Worm (Caenorhabditis elegans) whole organism, L1 larva: Measurements from ENCODE around the gene T23F11.4.
A peak's percentile ranks its signal among the peaks of the same experiment; 100 is the strongest.

ENCODE experiments used
- aha-1 ChIP-seq: fragments of 150-350 bp; optimal IDR thresholded peaks from 2 replicates; lab custom pipeline; 2014; ENCODE audit warnings: missing biosample characterization, missing genetic modification characterization
- alr-1 ChIP-seq: fragments of 200-800 bp; sonication (Bioruptor generic); optimal IDR thresholded peaks from 2 replicates; lab custom pipeline; 2018; ENCODE audit warnings: borderline replicate concordance, mild to moderate bottlenecking, missing genetic modification characterization, missing compliant biosample characterization
- ceh-63 ChIP-seq: fragments of 200-800 bp; sonication (Bioruptor generic); optimal IDR thresholded peaks from 2 replicates; lab custom pipeline; 2018; ENCODE audit warnings: mild to moderate bottlenecking, missing genetic modification characterization, missing compliant biosample characterization
- ceh-82 ChIP-seq, 3 experiments: fragments of 150-350 bp in 1 of 3; sonication (generic microtip) in 2 of 3; optimal IDR thresholded peaks; 2 replicates each; lab custom pipeline; 2014 to 2017; ENCODE audit warnings: missing biosample characterization in 3 of 3, missing genetic modification characterization in 3 of 3
- ceh-88 ChIP-seq: fragments of 200-800 bp; sonication (Bioruptor generic); IDR thresholded peaks from 2 replicates; pipeline ENCODE4 v1.3.6; 2022; ENCODE audit warnings: missing genetic modification characterization, missing compliant biosample characterization
- ceh-90 ChIP-seq: sonication (generic microtip); optimal IDR thresholded peaks from 2 replicates; lab custom pipeline; 2016; ENCODE audit warnings: missing genetic modification characterization, missing compliant biosample characterization
- ces-1 ChIP-seq: fragments of 150-350 bp; optimal IDR thresholded peaks from 2 replicates; lab custom pipeline; 2014; ENCODE audit warnings: missing biosample characterization, missing genetic modification reagents, missing genetic modification characterization
- dpl-1 ChIP-seq, 3 experiments: fragments of 150-350 bp in 2 of 3; sonication (generic microtip) in 1 of 3; optimal IDR thresholded peaks; 2 replicates each; lab custom pipeline; 2014 to 2017; ENCODE audit warnings: missing biosample characterization in 3 of 3, missing genetic modification characterization in 3 of 3, missing genetic modification reagents in 3 of 3
- dsc-1 ChIP-seq: sonication (generic microtip); optimal IDR thresholded peaks from 2 replicates; lab custom pipeline; 2016; ENCODE audit warnings: mild to moderate bottlenecking, missing genetic modification characterization, missing compliant biosample characterization
- efl-1 ChIP-seq, 4 experiments: fragments of 150-350 bp; optimal IDR thresholded peaks in 3 of 4; peaks in 1 of 4; 1 replicate in 1 of 4; 2 replicates in 3 of 4; lab custom pipeline; 2014; ENCODE audit warnings: missing biosample characterization in 2 of 4, missing genetic modification characterization in 2 of 4, missing genetic modification reagents in 2 of 4
- efl-3 ChIP-seq: fragments of 200-800 bp; sonication (Bioruptor generic); optimal IDR thresholded peaks from 2 replicates; lab custom pipeline; 2018; ENCODE audit warnings: mild to moderate bottlenecking, missing genetic modification characterization, missing compliant biosample characterization
- fkh-10 ChIP-seq: sonication (generic microtip); optimal IDR thresholded peaks from 2 replicates; lab custom pipeline; 2017; ENCODE audit warnings: missing biosample characterization, missing genetic modification reagents, missing genetic modification characterization
- fkh-8 ChIP-seq: sonication (generic microtip); optimal IDR thresholded peaks from 2 replicates; lab custom pipeline; 2016; ENCODE audit warnings: mild to moderate bottlenecking, missing genetic modification characterization, missing compliant biosample characterization
- hlh-17 ChIP-seq: fragments of 200-800 bp; sonication (Bioruptor generic); optimal IDR thresholded peaks from 2 replicates; lab custom pipeline; 2018; ENCODE audit warnings: missing genetic modification characterization, mild to moderate bottlenecking, missing compliant biosample characterization, moderate library complexity, borderline replicate concordance
- hlh-4 ChIP-seq: sonication (generic microtip); optimal IDR thresholded peaks from 2 replicates; lab custom pipeline; 2016; ENCODE audit warnings: mild to moderate bottlenecking, missing genetic modification characterization, missing compliant biosample characterization
- irx-1 ChIP-seq: sonication (generic microtip); optimal IDR thresholded peaks from 2 replicates; lab custom pipeline; 2016; ENCODE audit warnings: missing genetic modification characterization, missing compliant biosample characterization
- isw-1 ChIP-seq: fragments of 200-800 bp; sonication (Bioruptor generic); IDR thresholded peaks from 2 replicates; pipeline ENCODE4 v1.3.6; 2022; ENCODE audit warnings: missing genetic modification characterization, missing compliant biosample characterization
- jun-1 ChIP-seq: fragments of 150-350 bp; optimal IDR thresholded peaks from 2 replicates; lab custom pipeline; 2014; ENCODE audit warnings: missing biosample characterization, missing genetic modification reagents, missing genetic modification characterization
- lin-14 ChIP-seq: fragments of 200-800 bp; sonication (Bioruptor generic); optimal IDR thresholded peaks from 2 replicates; lab custom pipeline; 2018; ENCODE audit warnings: mild to moderate bottlenecking, missing genetic modification characterization, moderate library complexity, missing compliant biosample characterization
- lir-3 ChIP-seq: sonication (generic microtip); optimal IDR thresholded peaks from 2 replicates; lab custom pipeline; 2016; ENCODE audit warnings: mild to moderate bottlenecking, missing genetic modification characterization, moderate library complexity, missing compliant biosample characterization; ENCODE audit not compliant: poor library complexity
- lsy-2 ChIP-seq, 2 experiments: fragments of 150-350 bp; optimal IDR thresholded peaks; 2 replicates each; lab custom pipeline; 2014; ENCODE audit warnings: missing biosample characterization in 2 of 2, missing genetic modification characterization in 2 of 2
- mab-9 ChIP-seq: fragments of 200-800 bp; sonication (Bioruptor generic); IDR thresholded peaks from 2 replicates; pipeline ENCODE4 v1.3.6; 2022; ENCODE audit warnings: missing genetic modification reagents, missing genetic modification characterization, missing compliant biosample characterization
- mef-2 ChIP-seq: fragments of 150-350 bp; optimal IDR thresholded peaks from 2 replicates; lab custom pipeline; 2014; ENCODE audit warnings: missing biosample characterization, missing genetic modification characterization
- mep-1 ChIP-seq: fragments of 150-350 bp; optimal IDR thresholded peaks from 2 replicates; lab custom pipeline; 2014; ENCODE audit warnings: missing biosample characterization, missing genetic modification characterization
- nhr-19 ChIP-seq: fragments of 200-800 bp; sonication (Bioruptor generic); conservative IDR thresholded peaks from 2 replicates; pipeline ENCODE4 v1.3.6; 2022; ENCODE audit warnings: missing genetic modification characterization, missing compliant biosample characterization
- nhr-47 ChIP-seq: sonication (generic microtip); optimal IDR thresholded peaks from 2 replicates; lab custom pipeline; 2016; ENCODE audit warnings: mild to moderate bottlenecking, missing genetic modification characterization, moderate library complexity, missing compliant biosample characterization
- nhr-71 ChIP-seq: sonication (generic microtip); optimal IDR thresholded peaks from 2 replicates; lab custom pipeline; 2016; ENCODE audit warnings: mild to moderate bottlenecking, missing genetic modification characterization, moderate library complexity, missing compliant biosample characterization
- nhr-76 ChIP-seq: sonication (generic microtip); optimal IDR thresholded peaks from 2 replicates; lab custom pipeline; 2017; ENCODE audit warnings: missing biosample characterization, missing genetic modification characterization
- nhr-77 ChIP-seq: fragments of 150-350 bp; optimal IDR thresholded peaks from 2 replicates; lab custom pipeline; 2014; ENCODE audit warnings: missing biosample characterization, missing genetic modification characterization
- nhr-85 ChIP-seq: sonication (generic microtip); peaks from one replicate; lab custom pipeline; 2016; ENCODE audit warnings: missing genetic modification characterization, inconsistent platforms, missing compliant biosample characterization
- pag-3 ChIP-seq: sonication (generic microtip); optimal IDR thresholded peaks from 2 replicates; lab custom pipeline; 2017; ENCODE audit warnings: missing genetic modification characterization, mild to moderate bottlenecking, missing compliant biosample characterization, antibody characterized with exemption, borderline replicate concordance; ENCODE audit not compliant: insufficient read depth
- pax-3 ChIP-seq: fragments of 200-800 bp; sonication (Bioruptor generic); optimal IDR thresholded peaks from 2 replicates; lab custom pipeline; 2018; ENCODE audit warnings: mild to moderate bottlenecking, missing genetic modification characterization, moderate library complexity, missing compliant biosample characterization
- rnt-1 ChIP-seq: sonication (generic microtip); optimal IDR thresholded peaks from 2 replicates; lab custom pipeline; 2016; ENCODE audit warnings: mild to moderate bottlenecking, missing genetic modification characterization, moderate library complexity, missing compliant biosample characterization
- skn-1 ChIP-seq: fragments of 150-350 bp; optimal IDR thresholded peaks from 2 replicates; lab custom pipeline; 2014; ENCODE audit warnings: missing biosample characterization, missing genetic modification characterization
- snu-23 ChIP-seq: sonication (generic microtip); optimal IDR thresholded peaks from 2 replicates; lab custom pipeline; 2016; ENCODE audit warnings: missing genetic modification characterization, missing compliant biosample characterization
- sox-4 ChIP-seq: sonication (generic microtip); optimal IDR thresholded peaks from 2 replicates; lab custom pipeline; 2016; ENCODE audit warnings: missing genetic modification characterization, missing compliant biosample characterization
- sup-37 ChIP-seq: fragments of 200-800 bp; sonication (Bioruptor generic); optimal IDR thresholded peaks from 2 replicates; lab custom pipeline; 2018; ENCODE audit warnings: mild to moderate bottlenecking, missing genetic modification characterization, missing compliant biosample characterization
- swsn-7 ChIP-seq: sonication (generic microtip); optimal IDR thresholded peaks from 2 replicates; lab custom pipeline; 2016; ENCODE audit warnings: missing genetic modification characterization, missing compliant biosample characterization
- tbx-2 ChIP-seq: sonication (generic microtip); optimal IDR thresholded peaks from 2 replicates; lab custom pipeline; 2016; ENCODE audit warnings: missing genetic modification characterization, missing compliant biosample characterization
- tlp-1 ChIP-seq: fragments of 150-350 bp; optimal IDR thresholded peaks from 2 replicates; lab custom pipeline; 2014; ENCODE audit warnings: missing biosample characterization, missing genetic modification characterization
- unc-130 ChIP-seq: fragments of 150-350 bp; optimal IDR thresholded peaks from 2 replicates; lab custom pipeline; 2017; ENCODE audit warnings: missing biosample characterization, missing genetic modification characterization, inconsistent platforms
- unc-62 ChIP-seq: fragments of 150-350 bp; optimal IDR thresholded peaks from 2 replicates; lab custom pipeline; 2014; ENCODE audit warnings: missing biosample characterization, missing genetic modification reagents, missing genetic modification characterization
- unc-86 ChIP-seq: sonication (generic microtip); optimal IDR thresholded peaks from 2 replicates; lab custom pipeline; 2016; ENCODE audit warnings: missing genetic modification characterization, missing compliant biosample characterization
- unc-98 ChIP-seq: fragments of 200-800 bp; sonication (Bioruptor generic); IDR thresholded peaks from 2 replicates; pipeline ENCODE4 v1.3.6; 2022; ENCODE audit warnings: missing genetic modification characterization, missing compliant biosample characterization
- xbp-1 ChIP-seq: sonication (generic microtip); optimal IDR thresholded peaks from 2 replicates; lab custom pipeline; 2016; ENCODE audit warnings: missing genetic modification characterization, missing compliant biosample characterization
- ztf-4 ChIP-seq: fragments of 150-350 bp; optimal IDR thresholded peaks from 2 replicates; lab custom pipeline; 2014; ENCODE audit warnings: missing biosample characterization, missing genetic modification characterization

T23F11.4 gene

DNA sequence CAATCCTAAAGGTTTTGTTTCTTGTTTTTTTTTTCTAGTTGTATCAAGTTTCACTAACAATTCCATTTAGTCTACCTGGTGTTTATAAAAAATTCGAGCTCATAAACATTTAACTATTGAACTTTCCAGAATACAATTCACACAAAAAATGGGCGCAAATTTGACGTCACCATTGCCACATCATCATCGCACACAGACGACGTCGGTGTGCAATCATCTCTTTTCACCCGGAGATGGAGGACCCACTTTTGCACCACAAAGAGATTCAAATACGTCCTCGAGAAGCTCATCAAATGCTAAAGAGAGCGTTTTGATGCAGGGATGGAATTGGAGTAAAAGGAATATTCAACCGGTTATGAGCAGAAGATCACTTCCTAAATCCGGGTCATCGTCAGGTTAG, 5.7 kb downstream of the T23F11.4 start:
- TF ChIP-seq nhr-76 (tag; lab: Kevin White, UChicago) = no peak
- no peak for TF ChIP-seq nhr-77 (tag; lab: Kevin White, UChicago)
- TF ChIP-seq sup-37 = no peak
- no peak for TF ChIP-seq snu-23
- no peak for TF ChIP-seq ceh-90 (tag; lab: Kevin White, UChicago)
- no peak for TF ChIP-seq unc-98 (GFP tag; lab: Robert Waterston, UW)
- no peak for TF ChIP-seq dsc-1
- no peak for TF ChIP-seq hlh-17
- no peak for TF ChIP-seq unc-130 (tag; lab: Kevin White, UChicago)
- no peak for TF ChIP-seq pag-3
- TF ChIP-seq tlp-1 = no peak
- no peak for TF ChIP-seq ceh-88 (GFP tag; lab: Robert Waterston, UW)

DNA sequence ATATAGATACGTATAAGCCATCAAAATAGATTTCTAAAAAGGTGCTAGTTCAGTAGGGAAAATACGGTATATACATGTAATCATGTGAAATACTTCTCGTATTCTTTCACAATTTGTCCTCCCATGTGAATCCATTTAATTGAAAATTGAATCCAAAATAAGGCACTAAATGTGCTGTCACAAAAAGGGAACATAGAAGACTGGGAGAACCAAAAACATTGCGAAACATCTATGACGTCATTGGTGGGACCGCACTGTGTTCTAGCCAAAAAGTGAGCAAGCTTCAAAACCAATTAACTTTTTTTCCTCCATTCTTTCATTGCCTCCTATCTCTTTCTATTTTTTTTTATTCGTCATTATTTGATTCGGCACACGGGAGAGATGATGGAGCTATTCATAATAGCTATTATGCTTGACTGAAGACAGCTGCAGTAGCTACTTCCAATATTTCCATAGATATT, 6.8 kb downstream of the T23F11.4 start, which contains the start of gene cdka-1:
Gene cdka-1, plus strand, starts transcription at position 411 of the 461 bp plus-strand sequence.
- TF ChIP-seq lin-14 (GFP tag; lab: Kevin White, UChicago) (peak; percentile 65), alr-1 (no peak), lsy-2 (tag; optimal IDR thresholded peaks at IDR 0.05; lab: Kevin White, UChicago) (peak in 1 of 2 experiments; percentile 11), pag-3 (no peak), jun-1 (tag; lab: Kevin White, UChicago) (no peak), ceh-63 (no peak)
- TF ChIP-seq, all 84 proteins: peak for 2

DNA sequence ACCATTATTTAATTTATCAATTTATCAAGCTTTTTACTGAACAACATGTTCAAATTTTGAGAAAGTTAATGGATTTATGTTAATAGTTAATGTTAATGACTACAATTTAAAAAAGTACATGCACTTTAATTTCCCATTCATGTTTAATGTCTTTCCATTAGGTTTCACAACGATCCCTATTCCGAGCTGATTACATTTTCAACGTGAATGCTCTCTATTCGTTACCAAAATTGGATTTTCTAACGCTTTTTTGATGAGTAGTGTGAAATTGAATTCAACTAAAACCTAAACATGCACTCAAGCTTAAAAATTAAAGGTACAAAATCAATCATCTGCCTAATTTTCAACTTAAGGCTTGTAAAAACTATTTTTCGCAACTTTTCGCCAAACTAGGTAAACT, 7.8 kb downstream of the T23F11.4 start:
- peak; percentile 47 for TF ChIP-seq lin-14 (GFP tag; lab: Kevin White, UChicago)
- peak; percentile 40 for TF ChIP-seq ces-1 (GFP tag; lab: Kevin White, UChicago)
- TF ChIP-seq nhr-85 (tag; lab: Kevin White, UChicago) = no peak
- TF ChIP-seq nhr-19 (GFP tag; lab: Robert Waterston, UW) = no peak
- TF ChIP-seq mef-2 (tag; lab: Kevin White, UChicago) = no peak
- TF ChIP-seq, all 84 proteins: peak for 2

DNA sequence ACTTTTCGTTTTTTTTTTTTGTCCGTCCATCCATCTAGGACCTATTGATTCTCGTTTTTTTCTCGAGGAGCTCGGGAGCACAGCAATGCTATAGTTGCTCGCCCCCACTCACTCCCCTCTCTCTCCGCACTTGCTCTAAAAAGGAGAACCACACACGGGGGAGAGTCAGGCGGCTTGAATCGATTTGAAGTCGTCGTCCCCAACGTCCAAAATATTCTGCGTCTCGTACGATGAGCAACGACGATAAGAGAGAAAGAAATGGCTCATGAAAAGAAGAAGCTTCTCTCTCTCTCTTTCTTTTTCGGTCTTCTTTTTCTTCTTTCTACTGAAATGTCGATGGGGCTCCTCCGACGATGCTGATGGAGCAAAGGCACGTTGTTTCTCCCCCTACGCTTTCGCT, 8.8 kb downstream of the T23F11.4 start:
- TF ChIP-seq hlh-4 (tag; lab: Kevin White, UChicago) = no peak
- peak; percentile 31 to 40 for TF ChIP-seq efl-1 (optimal IDR thresholded peaks at IDR 0.05; lab: Kevin White, UChicago)
- TF ChIP-seq efl-1 (GFP tag; optimal IDR thresholded peaks at IDR 0.05 in 1 of 2; lab: Kevin White, UChicago) = peak in 1 of 2 experiments; percentile 11
- peak; percentile 13 for TF ChIP-seq rnt-1 (tag; lab: Kevin White, UChicago)
- peak; percentile 41 for TF ChIP-seq mep-1 (tag; lab: Kevin White, UChicago)
- peak in 1 of 3 experiments; percentile 8 for TF ChIP-seq dpl-1 (GFP tag; optimal IDR thresholded peaks at IDR 0.05; lab: Kevin White, UChicago)
- TF ChIP-seq dsc-1 = no peak
- TF ChIP-seq mab-9 = 0 out of 2 replicates have a peak, but pooled peaks have one; percentile 8
- TF ChIP-seq skn-1 (tag; lab: Kevin White, UChicago) = peak; percentile 36
- peak; percentile 36 for TF ChIP-seq isw-1
- no peak for TF ChIP-seq aha-1 (tag; lab: Kevin White, UChicago)
- TF ChIP-seq irx-1 = peak; percentile 35
- TF ChIP-seq lin-14 (GFP tag; lab: Kevin White, UChicago) = peak; percentile 92
- peak; percentile 29 for TF ChIP-seq xbp-1 (tag; lab: Kevin White, UChicago)
- TF ChIP-seq nhr-47 (tag; lab: Kevin White, UChicago) = peak; percentile 67
- peak; percentile 58 for TF ChIP-seq snu-23
- no peak for TF ChIP-seq ztf-4
- peak in 1 of 2 experiments; percentile 65 for TF ChIP-seq lsy-2 (tag; optimal IDR thresholded peaks at IDR 0.05; lab: Kevin White, UChicago)
- peak; percentile 53 for TF ChIP-seq swsn-7 (tag; lab: Kevin White, UChicago)
- TF ChIP-seq efl-3 (GFP tag; lab: Kevin White, UChicago) = no peak
- TF ChIP-seq tbx-2 = peak; percentile 62
- TF ChIP-seq unc-98 (GFP tag; lab: Robert Waterston, UW) = no peak
- TF ChIP-seq fkh-10 = peak; percentile 38
- TF ChIP-seq pax-3 = peak; percentile 36
- TF ChIP-seq fkh-8 (tag; lab: Kevin White, UChicago) = peak; percentile 76
- TF ChIP-seq ceh-82 (tag; optimal IDR thresholded peaks at IDR 0.05; lab: Kevin White, UChicago) = peak; percentile 51 to 67 (median 53)
- TF ChIP-seq sox-4 (tag; lab: Kevin White, UChicago) = peak; percentile 12
- peak; percentile 62 for TF ChIP-seq nhr-71 (tag; lab: Kevin White, UChicago)
- TF ChIP-seq nhr-19 (GFP tag; lab: Robert Waterston, UW) = 0 out of 2 replicates have a peak, but pooled peaks have one; percentile 3
- peak; percentile 25 for TF ChIP-seq ceh-63
- TF ChIP-seq lir-3 = no peak
- peak; percentile 64 for TF ChIP-seq unc-86 (tag; lab: Kevin White, UChicago)
- TF ChIP-seq unc-62 (GFP tag; lab: Kevin White, UChicago) = no peak
